Worm (Caenorhabditis elegans): ENCODE results near the gene eol-1.

eol-1 gene

DNA sequence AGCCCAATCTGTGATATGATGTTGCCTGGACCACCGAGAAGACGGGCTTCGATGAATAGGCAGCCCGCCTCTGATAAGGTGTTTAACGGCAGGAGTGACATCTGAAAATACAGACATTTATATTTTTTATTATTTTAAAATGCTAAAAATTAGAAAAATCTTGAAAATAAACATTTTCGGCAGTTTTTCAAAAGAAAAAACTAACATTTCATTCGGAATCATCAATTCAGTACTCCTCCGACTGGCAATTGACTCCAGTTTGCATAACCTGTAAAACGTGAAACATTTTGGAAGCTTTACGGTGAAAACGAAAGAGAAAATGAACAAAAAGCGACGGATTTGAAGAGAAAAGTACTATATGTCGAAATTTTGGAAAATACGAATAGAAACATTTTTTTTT is 25.1 kb upstream of the eol-1 start, which contains the start of gene ric-7:
Gene ric-7, minus strand, starts transcription at position 101 of the 400 bp plus-strand sequence.
- TF ChIP-seq daf-12 (tag; optimal IDR thresholded peaks at IDR 0.05) = no peak
- no peak for TF ChIP-seq snpc-4 (tag; optimal IDR thresholded peaks at IDR 0.05)
- TF ChIP-seq fkh-2 (tag; optimal IDR thresholded peaks at IDR 0.05) = no peak
- no peak for TF ChIP-seq tbx-2 (tag; optimal IDR thresholded peaks at IDR 0.05)
- TF ChIP-seq mml-1 (tag; optimal IDR thresholded peaks at IDR 0.05) = no peak
- TF ChIP-seq nhr-11 (tag; optimal IDR thresholded peaks at IDR 0.05) = no peak
- TF ChIP-seq nhr-77 (tag; optimal IDR thresholded peaks at IDR 0.05) = no peak
- TF ChIP-seq egl-27 (tag; optimal IDR thresholded peaks at IDR 0.05) = no peak
- no peak for TF ChIP-seq nhr-43 (tag; optimal IDR thresholded peaks at IDR 0.05; ENCODE audit: poor library complexity, severe bottlenecking)
- TF ChIP-seq zag-1 (tag; optimal IDR thresholded peaks at IDR 0.05) = no peak
- no peak for TF ChIP-seq nhr-67 (tag; optimal IDR thresholded peaks at IDR 0.05)
- no peak for TF ChIP-seq lin-15B (tag; optimal IDR thresholded peaks at IDR 0.05)
- no peak for TF ChIP-seq fkh-10 (GFP tag; optimal IDR thresholded peaks at IDR 0.05)

ce11 chrV:14004342-14004741 is 23.6 kb upstream of the eol-1 start:
- TF ChIP-seq nhr-12 (tag; optimal IDR thresholded peaks at IDR 0.05) (no peak), nhr-43 (tag; optimal IDR thresholded peaks at IDR 0.05; ENCODE audit: poor library complexity, severe bottlenecking) (no peak), eor-1 (tag; optimal IDR thresholded peaks at IDR 0.05) (no peak), egl-5 (tag; optimal IDR thresholded peaks at IDR 0.05) (peak; percentile 50), nhr-25 (tag; optimal IDR thresholded peaks at IDR 0.05) (no peak), fkh-10 (GFP tag; optimal IDR thresholded peaks at IDR 0.05) (peak; percentile 66), pha-4 (tag; optimal IDR thresholded peaks at IDR 0.05) (no peak), elt-1 (tag; optimal IDR thresholded peaks at IDR 0.05) (no peak), R02D3.7 (tag; optimal IDR thresholded peaks at IDR 0.05) (no peak), jun-1 (tag; optimal IDR thresholded peaks at IDR 0.05) (no peak), tbx-2 (tag; optimal IDR thresholded peaks at IDR 0.05) (no peak), fos-1 (tag; optimal IDR thresholded peaks at IDR 0.05) (no peak), ZK546.5 (tag; optimal IDR thresholded peaks at IDR 0.05) (no peak), ztf-4 (tag; optimal IDR thresholded peaks at IDR 0.05) (no peak), skn-1 (tag; optimal IDR thresholded peaks at IDR 0.05) (no peak), ceh-82 (tag; optimal IDR thresholded peaks at IDR 0.05) (no peak), lin-39 (tag; optimal IDR thresholded peaks at IDR 0.05) (peak; percentile 26), nhr-23 (tag; optimal IDR thresholded peaks at IDR 0.05) (no peak), ama-1 (optimal IDR thresholded peaks at IDR 0.05) (no peak), mdl-1 (tag; optimal IDR thresholded peaks at IDR 0.05) (no peak), lin-15B (tag; optimal IDR thresholded peaks at IDR 0.05) (no peak), nhr-77 (tag; optimal IDR thresholded peaks at IDR 0.05) (no peak), ceh-9 (tag; optimal IDR thresholded peaks at IDR 0.05) (no peak), nhr-11 (tag; optimal IDR thresholded peaks at IDR 0.05) (no peak), zag-1 (tag; optimal IDR thresholded peaks at IDR 0.05) (no peak), mml-1 (tag; optimal IDR thresholded peaks at IDR 0.05) (no peak), unc-62 (GFP tag; optimal IDR thresholded peaks at IDR 0.05) (no peak), lsy-12 (tag; optimal IDR thresholded peaks at IDR 0.05) (no peak), nfya-1 (tag; optimal IDR thresholded peaks at IDR 0.05; ENCODE audit: insufficient read depth) (peak; percentile 14), unc-39 (tag; optimal IDR thresholded peaks at IDR 0.05) (no peak)

DNA sequence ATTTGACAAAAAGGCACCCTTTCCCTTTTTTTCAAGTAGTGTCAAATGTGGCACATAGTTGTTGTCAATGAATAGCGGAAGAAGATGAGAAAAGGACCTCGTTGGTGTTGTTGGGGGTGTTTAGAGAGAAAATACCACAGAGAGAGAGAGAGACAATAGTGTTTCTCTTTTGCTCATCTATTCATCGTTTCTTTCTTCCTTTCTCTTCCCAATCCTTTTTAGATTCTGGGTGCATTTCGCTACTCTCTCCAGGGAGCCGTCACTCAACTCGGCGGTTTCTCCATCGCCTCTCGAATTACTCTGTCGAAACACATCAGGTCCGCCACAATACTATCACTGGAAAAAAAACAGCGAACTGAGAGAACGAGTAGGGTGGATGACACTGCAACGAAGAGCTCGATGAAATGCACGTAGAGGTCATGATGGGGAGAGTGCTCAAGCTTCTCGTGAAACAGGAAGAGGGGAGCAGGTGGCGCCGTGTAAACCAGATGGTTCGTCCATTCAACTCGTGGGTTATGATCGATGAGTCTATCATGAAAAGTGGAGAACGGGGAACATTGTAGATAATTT is 23.0 kb upstream of the eol-1 start:
- TF ChIP-seq nhr-77 (tag; optimal IDR thresholded peaks at IDR 0.05) (no peak), fkh-10 (GFP tag; optimal IDR thresholded peaks at IDR 0.05) (no peak), ZK546.5 (tag; optimal IDR thresholded peaks at IDR 0.05) (no peak), egl-5 (tag; optimal IDR thresholded peaks at IDR 0.05) (peak; percentile 53), ama-1 (optimal IDR thresholded peaks at IDR 0.05) (no peak), ztf-4 (tag; optimal IDR thresholded peaks at IDR 0.05) (no peak), lsy-12 (tag; optimal IDR thresholded peaks at IDR 0.05) (no peak), pha-4 (tag; optimal IDR thresholded peaks at IDR 0.05) (no peak), nhr-25 (tag; optimal IDR thresholded peaks at IDR 0.05) (no peak), daf-12 (tag; optimal IDR thresholded peaks at IDR 0.05) (no peak), nhr-11 (tag; optimal IDR thresholded peaks at IDR 0.05) (no peak), elt-1 (tag; optimal IDR thresholded peaks at IDR 0.05) (no peak), fos-1 (tag; optimal IDR thresholded peaks at IDR 0.05) (no peak), mml-1 (tag; optimal IDR thresholded peaks at IDR 0.05) (no peak), ztf-11 (tag; optimal IDR thresholded peaks at IDR 0.05) (no peak), snpc-4 (tag; optimal IDR thresholded peaks at IDR 0.05) (peak; percentile 0), pqm-1 (tag; optimal IDR thresholded peaks at IDR 0.05) (no peak), egl-27 (tag; optimal IDR thresholded peaks at IDR 0.05) (no peak), jun-1 (tag; optimal IDR thresholded peaks at IDR 0.05) (no peak), zag-1 (tag; optimal IDR thresholded peaks at IDR 0.05) (no peak), R02D3.7 (tag; optimal IDR thresholded peaks at IDR 0.05) (no peak), skn-1 (tag; optimal IDR thresholded peaks at IDR 0.05) (no peak), aly-2 (tag; optimal IDR thresholded peaks at IDR 0.05) (no peak), nhr-28 (tag; optimal IDR thresholded peaks at IDR 0.05) (no peak), nhr-67 (tag; optimal IDR thresholded peaks at IDR 0.05) (no peak), nhr-43 (tag; optimal IDR thresholded peaks at IDR 0.05; ENCODE audit: poor library complexity, severe bottlenecking) (no peak), ceh-28 (tag; optimal IDR thresholded peaks at IDR 0.05) (no peak), eor-1 (tag; optimal IDR thresholded peaks at IDR 0.05) (no peak), hmg-11 (tag; optimal IDR thresholded peaks at IDR 0.05) (peak; percentile 8), nhr-23 (tag; optimal IDR thresholded peaks at IDR 0.05) (no peak), unc-39 (tag; optimal IDR thresholded peaks at IDR 0.05) (no peak), nfya-1 (tag; optimal IDR thresholded peaks at IDR 0.05; ENCODE audit: insufficient read depth) (peak; percentile 29)
